Fruit fly (Drosophila melanogaster) whole organism, embryonic: Measurements from ENCODE around the gene fd96Ca.
A peak's percentile ranks its signal among the peaks of the same experiment; 100 is the strongest.

Experiments used
- Atf-2 ChIP-seq: fragments of 200-800 bp; sonication (Bioruptor generic); optimal IDR thresholded peaks from 2 replicates; lab custom pipeline; 2016; ENCODE audit warnings: missing biosample characterization, missing genetic modification characterization
- Atf6 ChIP-seq: fragments of 200-800 bp; sonication (Bioruptor generic); IDR thresholded peaks from 2 replicates; pipeline ENCODE4 v1.3.6; 2022; ENCODE audit warnings: missing biosample characterization, missing genetic modification characterization
- Bteb2 ChIP-seq: fragments of 200-800 bp; sonication (Bioruptor generic); optimal IDR thresholded peaks from 2 replicates; lab custom pipeline; 2016; ENCODE audit warnings: missing biosample characterization, missing genetic modification characterization
- CG11560 ChIP-seq: fragments of 200-800 bp; sonication (Bioruptor generic); IDR thresholded peaks from 3 replicates; pipeline ENCODE4 v1.3.6; 2022; ENCODE audit warnings: missing biosample characterization, missing genetic modification characterization
- CG13296 ChIP-seq: fragments of 200-800 bp; sonication (Bioruptor generic); optimal IDR thresholded peaks from 3 replicates; lab custom pipeline; 2018; ENCODE audit warnings: missing biosample characterization, mild to moderate bottlenecking, missing genetic modification characterization
- CG14014 ChIP-seq: fragments of 200-800 bp; sonication (Bioruptor generic); IDR thresholded peaks from 2 replicates; pipeline ENCODE4 v1.3.6; 2022; ENCODE audit warnings: missing biosample characterization, missing genetic modification characterization
- CG14860 ChIP-seq: fragments of 200-800 bp; sonication (Bioruptor generic); IDR thresholded peaks from 3 replicates; pipeline ENCODE4 v1.3.6; 2022; ENCODE audit warnings: missing biosample characterization, missing genetic modification characterization; ENCODE audit not compliant: partially characterized antibody
- CG2712 ChIP-seq: fragments of 200-800 bp; optimal IDR thresholded peaks from 3 replicates; lab custom pipeline; 2019; ENCODE audit warnings: missing biosample characterization, mild to moderate bottlenecking, missing genetic modification characterization, moderate library complexity
- CG2875 ChIP-seq: fragments of 200-800 bp; sonication (Bioruptor generic); optimal IDR thresholded peaks from 2 replicates; lab custom pipeline; 2017; ENCODE audit warnings: missing biosample characterization, mild to moderate bottlenecking, missing genetic modification characterization, missing genetic modification reagents
- CG30431 ChIP-seq: fragments of 200-800 bp; sonication (Bioruptor generic); optimal IDR thresholded peaks from 2 replicates; lab custom pipeline; 2017; ENCODE audit warnings: missing biosample characterization, missing genetic modification characterization
- CG31388 ChIP-seq: fragments of 200-800 bp; sonication (Bioruptor generic); optimal IDR thresholded peaks from 2 replicates; lab custom pipeline; 2016; ENCODE audit warnings: missing biosample characterization, missing genetic modification characterization
- CG32532 ChIP-seq: fragments of 200-800 bp; sonication (Bioruptor generic); IDR thresholded peaks from 2 replicates; pipeline ENCODE4 v1.3.6; 2022; ENCODE audit warnings: missing biosample characterization, missing genetic modification characterization
- CG3281 ChIP-seq: fragments of 200-800 bp; sonication (Bioruptor generic); optimal IDR thresholded peaks from 3 replicates; lab custom pipeline; 2017; ENCODE audit warnings: missing biosample characterization, mild to moderate bottlenecking, missing genetic modification characterization
- CG6272 ChIP-seq: fragments of 200-800 bp; sonication (Bioruptor generic); IDR thresholded peaks from 2 replicates; pipeline ENCODE4 v1.3.6; 2022; ENCODE audit warnings: missing biosample characterization, missing genetic modification characterization
- CG7987 ChIP-seq: fragments of 200-800 bp; sonication (Bioruptor generic); optimal IDR thresholded peaks from 2 replicates; lab custom pipeline; 2018; ENCODE audit warnings: missing biosample characterization, mild to moderate bottlenecking, missing genetic modification characterization, moderate library complexity
- CG9437 ChIP-seq: fragments of 200-800 bp; sonication (Bioruptor generic); optimal IDR thresholded peaks from 2 replicates; lab custom pipeline; 2018; ENCODE audit warnings: missing biosample characterization, mild to moderate bottlenecking, missing genetic modification characterization
- Chrac-16 ChIP-seq: fragments of 200-800 bp; sonication (Bioruptor generic); optimal IDR thresholded peaks from 3 replicates; lab custom pipeline; 2016; ENCODE audit warnings: missing biosample characterization, missing genetic modification characterization
- Dfd ChIP-seq, 2 experiments: fragments of >200 bp; optimal IDR thresholded peaks; 2 replicates each; lab custom pipeline; 2017; ENCODE audit warnings: missing biosample characterization in 2 of 2, missing genetic modification characterization in 2 of 2
- Dip3 ChIP-seq: fragments of 200-800 bp; sonication (Bioruptor generic); optimal IDR thresholded peaks from 3 replicates; lab custom pipeline; 2016; ENCODE audit warnings: missing biosample characterization, missing genetic modification characterization
- Dll ChIP-seq: fragments of 200-800 bp; sonication (Bioruptor generic); IDR thresholded peaks from 4 replicates; pipeline ENCODE4 v1.3.6; 2022; ENCODE audit warnings: missing biosample characterization, missing genetic modification characterization; ENCODE audit not compliant: partially characterized antibody
- Doc2 ChIP-seq: fragments of 200-800 bp; sonication (Bioruptor generic); IDR thresholded peaks from 2 replicates; pipeline ENCODE4 v1.3.6; 2022; ENCODE audit warnings: missing biosample characterization, missing genetic modification characterization
- Gug ChIP-seq: fragments of 200-800 bp; sonication (Bioruptor generic); IDR thresholded peaks from 4 replicates; pipeline ENCODE4 v1.3.6; 2022; ENCODE audit warnings: missing biosample characterization, missing genetic modification characterization
- H2.0 ChIP-seq: fragments of 200-800 bp; sonication (Bioruptor generic); IDR thresholded peaks from 2 replicates; pipeline ENCODE4 v1.3.6; 2022; ENCODE audit warnings: missing biosample characterization, missing genetic modification characterization
- HLH4C ChIP-seq: fragments of 200-800 bp; sonication (Bioruptor generic); IDR thresholded peaks from 3 replicates; pipeline ENCODE4 v1.3.6; 2022; ENCODE audit warnings: missing biosample characterization, missing genetic modification characterization; ENCODE audit not compliant: partially characterized antibody
- Hr78 ChIP-seq, 2 experiments: fragments of 200-800 bp in 1 of 2; fragments of >200 bp in 1 of 2; sonication (Bioruptor generic) in 1 of 2; optimal IDR thresholded peaks; 2 replicates each; lab custom pipeline; 2017 to 2019; ENCODE audit warnings: missing biosample characterization in 2 of 2, missing genetic modification characterization in 2 of 2, mild to moderate bottlenecking in 1 of 2, moderate library complexity in 1 of 2
- Hsf ChIP-seq: fragments of 200-800 bp; sonication (Bioruptor generic); optimal IDR thresholded peaks from 3 replicates; lab custom pipeline; 2016; ENCODE audit warnings: missing biosample characterization, missing genetic modification characterization
- Pdp1 ChIP-seq, 2 experiments: fragments of 200-800 bp; sonication (Bioruptor generic); optimal IDR thresholded peaks; 3 replicates each; lab custom pipeline; 2016; ENCODE audit warnings: missing biosample characterization in 2 of 2, missing genetic modification characterization in 2 of 2, mild to moderate bottlenecking in 1 of 2, moderate library complexity in 1 of 2
- Poxn ChIP-seq: fragments of 200-800 bp; sonication (Bioruptor generic); IDR thresholded peaks from 2 replicates; pipeline ENCODE4 v1.3.6; 2022; ENCODE audit warnings: missing biosample characterization, missing genetic modification characterization
- Ravus ChIP-seq: fragments of 200-800 bp; sonication (Bioruptor generic); IDR thresholded peaks from 2 replicates; pipeline ENCODE4 v1.3.6; 2022; ENCODE audit warnings: missing biosample characterization, missing genetic modification characterization
- Rx ChIP-seq: fragments of 200-800 bp; sonication (Bioruptor generic); IDR thresholded peaks from 2 replicates; pipeline ENCODE4 v1.3.6; 2022; ENCODE audit warnings: missing biosample characterization, missing genetic modification characterization
- Scr ChIP-seq: fragments of 200-800 bp; sonication (Bioruptor generic); IDR thresholded peaks from 2 replicates; pipeline ENCODE4 v1.3.6; 2022; ENCODE audit warnings: missing biosample characterization, missing genetic modification characterization; ENCODE audit not compliant: partially characterized antibody
- ac ChIP-seq: fragments of 200-800 bp; sonication (Bioruptor generic); optimal IDR thresholded peaks from 3 replicates; lab custom pipeline; 2017; ENCODE audit warnings: missing biosample characterization, mild to moderate bottlenecking, missing genetic modification characterization
- br ChIP-seq: fragments of >200 bp; optimal IDR thresholded peaks from 2 replicates; lab custom pipeline; 2017
- disco-r ChIP-seq: fragments of 200-800 bp; sonication (Bioruptor generic); optimal IDR thresholded peaks from 2 replicates; lab custom pipeline; 2016; ENCODE audit warnings: missing biosample characterization, missing genetic modification characterization
- emc ChIP-seq: fragments of 200-800 bp; sonication (Bioruptor generic); optimal IDR thresholded peaks from 2 replicates; lab custom pipeline; 2016; ENCODE audit warnings: missing biosample characterization, missing genetic modification characterization
- insv ChIP-seq, 2 experiments: fragments of 200-800 bp; sonication (Bioruptor generic); optimal IDR thresholded peaks; 3 replicates each; lab custom pipeline; 2016 to 2018; ENCODE audit warnings: missing biosample characterization in 2 of 2, missing genetic modification characterization in 2 of 2
- inv ChIP-seq: fragments of 200-800 bp; sonication (Bioruptor generic); IDR thresholded peaks from 2 replicates; pipeline ENCODE4 v1.3.6; 2022; ENCODE audit warnings: missing biosample characterization, missing genetic modification characterization; ENCODE audit not compliant: partially characterized antibody
- kay ChIP-seq: fragments of 200-800 bp; sonication (Bioruptor generic); optimal IDR thresholded peaks from 2 replicates; lab custom pipeline; 2016; ENCODE audit warnings: missing biosample characterization, missing genetic modification characterization
- lola ChIP-seq, 3 experiments: fragments of >200 bp in 2 of 3; fragments of 200-800 bp in 1 of 3; sonication (Bioruptor generic) in 1 of 3; optimal IDR thresholded peaks; 2 replicates each; lab custom pipeline; 2017 to 2019; ENCODE audit warnings: missing biosample characterization in 3 of 3, missing genetic modification characterization in 3 of 3, mild to moderate bottlenecking in 1 of 3, moderate library complexity in 1 of 3
- pita ChIP-seq: fragments of 200-800 bp; sonication (Bioruptor generic); optimal IDR thresholded peaks from 2 replicates; lab custom pipeline; 2017; ENCODE audit warnings: missing biosample characterization, mild to moderate bottlenecking, missing genetic modification characterization
- pnt ChIP-seq: fragments of 200-800 bp; sonication (Bioruptor generic); optimal IDR thresholded peaks from 3 replicates; lab custom pipeline; 2016; ENCODE audit warnings: missing biosample characterization, missing genetic modification characterization
- psq ChIP-seq: fragments of 200-800 bp; sonication (Bioruptor generic); optimal IDR thresholded peaks from 2 replicates; lab custom pipeline; 2017; ENCODE audit warnings: missing biosample characterization, missing genetic modification characterization
- repo ChIP-seq: fragments of 200-800 bp; sonication (Bioruptor generic); optimal IDR thresholded peaks from 2 replicates; lab custom pipeline; 2016; ENCODE audit warnings: missing biosample characterization, missing genetic modification characterization
- salm ChIP-seq: fragments of 200-800 bp; sonication (Bioruptor generic); optimal IDR thresholded peaks from 2 replicates; lab custom pipeline; 2018; ENCODE audit warnings: missing biosample characterization, mild to moderate bottlenecking, missing genetic modification characterization
- sob ChIP-seq: fragments of 200-800 bp; sonication (Bioruptor generic); IDR thresholded peaks from 2 replicates; pipeline ENCODE4 v1.3.6; 2022; ENCODE audit warnings: missing biosample characterization, missing genetic modification characterization
- sug ChIP-seq: fragments of 200-800 bp; optimal IDR thresholded peaks from 2 replicates; lab custom pipeline; 2019; ENCODE audit warnings: missing biosample characterization, mild to moderate bottlenecking, missing genetic modification characterization, moderate library complexity
- tin ChIP-seq: fragments of 200-800 bp; sonication (Bioruptor generic); optimal IDR thresholded peaks from 3 replicates; lab custom pipeline; 2016; ENCODE audit warnings: missing biosample characterization, missing genetic modification characterization
- trh ChIP-seq: fragments of 200-800 bp; sonication (Bioruptor generic); optimal IDR thresholded peaks from 2 replicates; lab custom pipeline; 2016; ENCODE audit warnings: missing biosample characterization, missing genetic modification characterization
- ttk ChIP-seq: fragments of 200-800 bp; sonication (Bioruptor generic); IDR thresholded peaks from 2 replicates; pipeline ENCODE4 v2.1.2; 2022; ENCODE audit warnings: missing biosample characterization, missing genetic modification characterization
- usp ChIP-seq: fragments of >200 bp; optimal IDR thresholded peaks from 2 replicates; lab custom pipeline; 2017; ENCODE audit warnings: missing biosample characterization, missing genetic modification characterization
- vfl ChIP-seq: fragments of 200-800 bp; sonication (Bioruptor generic); optimal IDR thresholded peaks from 2 replicates; lab custom pipeline; 2016; ENCODE audit warnings: missing biosample characterization, missing genetic modification characterization

fd96Ca gene

dm6 chr3R:25049742-25050517 lies 32.6 kb upstream of the fd96Ca start (continued):
- TF ChIP-seq Pdp1 (GFP tag; optimal IDR thresholded peaks at IDR 0.05; lab: Kevin White, UChicago) (peak in 1 of 2 experiments; percentile 54), Hsf (no peak), emc (no peak), CG9437 (GFP tag; lab: Kevin White, UChicago) (no peak), Hr78 (GFP tag; optimal IDR thresholded peaks at IDR 0.05; lab: Kevin White, UChicago) (no peak), Atf6 (no peak), CG13296 (GFP tag; lab: Kevin White, UChicago) (peak; percentile 49), CG2875 (GFP tag; lab: Kevin White, UChicago) (no peak), kay (GFP tag; lab: Kevin White, UChicago) (peak; percentile 93), Gug (GFP tag; lab: Robert Waterston, UW) (no peak; the same call in 3 of the 4 replicates), Rx (no peak), repo (GFP tag; lab: Kevin White, UChicago) (no peak), CG30431 (GFP tag; lab: Kevin White, UChicago) (no peak), salm (no peak), disco-r (GFP tag; lab: Kevin White, UChicago) (no peak), Doc2 (GFP tag; lab: Robert Waterston, UW) (no peak), lola (GFP tag; optimal IDR thresholded peaks at IDR 0.05; lab: Kevin White, UChicago) (no peak), Scr (GFP tag; lab: Robert Waterston, UW) (no peak), trh (GFP tag; lab: Kevin White, UChicago) (no peak), vfl (GFP tag; lab: Kevin White, UChicago) (no peak), psq (GFP tag; lab: Kevin White, UChicago) (peak; percentile 31), inv (GFP tag; lab: Robert Waterston, UW) (no peak), Atf-2 (GFP tag; lab: Kevin White, UChicago) (no peak), H2.0 (GFP tag; lab: Robert Waterston, UW) (no peak), CG7987 (peak; percentile 52), br (lab: Kevin White, UChicago) (no peak), Dip3 (GFP tag; lab: Kevin White, UChicago) (peak; percentile 5), sob (GFP tag; lab: Robert Waterston, UW) (no peak), CG6272 (GFP tag; lab: Robert Waterston, UW) (no peak), insv (GFP tag; optimal IDR thresholded peaks at IDR 0.05; lab: Kevin White, UChicago) (peak in 1 of 2 experiments; percentile 5), pnt (GFP tag; lab: Kevin White, UChicago) (no peak), CG3281 (GFP tag; lab: Kevin White, UChicago) (peak; percentile 44), CG2712 (tag; lab: Kevin White, UChicago) (no peak), CG11560 (tag; lab: Robert Waterston, UW) (no peak), Poxn (GFP tag; lab: Robert Waterston, UW) (no peak), Dfd (GFP tag; optimal IDR thresholded peaks at IDR 0.05; lab: Kevin White, UChicago) (no peak), pita (GFP tag; lab: Kevin White, UChicago) (no peak), ttk (no peak), ac (no peak), CG14860 (no peak), HLH4C (no peak), Ravus (GFP tag; lab: Robert Waterston, UW) (no peak), Chrac-16 (no peak), CG31388 (GFP tag; lab: Kevin White, UChicago) (no peak), Dll (GFP tag; lab: Robert Waterston, UW) (no peak), usp (GFP tag; lab: Kevin White, UChicago) (no peak), Bteb2 (GFP tag; lab: Kevin White, UChicago) (no peak), tin (GFP tag; lab: Kevin White, UChicago) (no peak), CG14014 (no peak), sug (tag; lab: Kevin White, UChicago) (peak; percentile 68), CG32532 (GFP tag; lab: Robert Waterston, UW) (no peak)
